Fruit fly (Drosophila melanogaster) whole organism, embryonic: Measurements from ENCODE around the gene B-H1.

Source experiments
- CG10462 ChIP-seq: fragments of 200-800 bp; sonication (Bioruptor generic); optimal IDR thresholded peaks from 2 replicates; lab custom pipeline; 2016; ENCODE audit warnings: missing biosample characterization, missing genetic modification characterization
- CG10959 ChIP-seq: fragments of 200-800 bp; sonication (Bioruptor generic); IDR thresholded peaks from 2 replicates; pipeline ENCODE4 v1.3.6; 2022; ENCODE audit warnings: missing biosample characterization, missing genetic modification characterization
- CG12659 ChIP-seq: fragments of 200-800 bp; sonication (Bioruptor generic); optimal IDR thresholded peaks from 3 replicates; lab custom pipeline; 2017; ENCODE audit warnings: mild to moderate bottlenecking, missing biosample characterization, missing genetic modification reagents, missing genetic modification characterization
- CG12744 ChIP-seq: fragments of 200-800 bp; sonication (Bioruptor generic); optimal IDR thresholded peaks from 2 replicates; lab custom pipeline; 2016; ENCODE audit warnings: missing biosample characterization, missing genetic modification characterization
- CG12769 ChIP-seq: fragments of 200-800 bp; sonication (Bioruptor generic); optimal IDR thresholded peaks from 2 replicates; lab custom pipeline; 2019; ENCODE audit warnings: missing biosample characterization, mild to moderate bottlenecking, missing genetic modification characterization, moderate library complexity
- CG14860 ChIP-seq: fragments of 200-800 bp; sonication (Bioruptor generic); IDR thresholded peaks from 3 replicates; pipeline ENCODE4 v1.3.6; 2022; ENCODE audit warnings: missing biosample characterization, missing genetic modification characterization; ENCODE audit not compliant: partially characterized antibody
- CG15011 ChIP-seq: fragments of 200-800 bp; sonication (Bioruptor generic); optimal IDR thresholded peaks from 3 replicates; lab custom pipeline; 2018; ENCODE audit warnings: missing biosample characterization, mild to moderate bottlenecking, missing genetic modification characterization
- CG15269 ChIP-seq: fragments of 200-800 bp; sonication (Bioruptor generic); optimal IDR thresholded peaks from 2 replicates; lab custom pipeline; 2018; ENCODE audit warnings: missing biosample characterization, mild to moderate bottlenecking, missing genetic modification characterization, moderate library complexity
- CG15479 ChIP-seq: fragments of 200-800 bp; sonication (Bioruptor generic); optimal IDR thresholded peaks from 3 replicates; lab custom pipeline; 2019; ENCODE audit warnings: missing biosample characterization, mild to moderate bottlenecking, missing genetic modification characterization, moderate library complexity
- CG1602 ChIP-seq: fragments of 200-800 bp; sonication (Bioruptor generic); optimal IDR thresholded peaks from 3 replicates; lab custom pipeline; 2016; ENCODE audit warnings: missing biosample characterization, missing genetic modification characterization
- CG17568 ChIP-seq: fragments of 200-800 bp; sonication (Bioruptor generic); optimal IDR thresholded peaks from 2 replicates; lab custom pipeline; 2018; ENCODE audit warnings: missing biosample characterization, mild to moderate bottlenecking, missing genetic modification characterization, moderate library complexity
- CG2889 ChIP-seq: fragments of 200-800 bp; sonication (Bioruptor generic); IDR thresholded peaks from 3 replicates; pipeline ENCODE4 v1.3.6; 2022; ENCODE audit warnings: missing biosample characterization, missing genetic modification characterization
- CG30403 ChIP-seq: fragments of 200-800 bp; sonication (Bioruptor generic); optimal IDR thresholded peaks from 3 replicates; lab custom pipeline; 2016; ENCODE audit warnings: missing biosample characterization, missing genetic modification characterization
- CG3163 ChIP-seq: fragments of 200-800 bp; sonication (Bioruptor generic); optimal IDR thresholded peaks from 3 replicates; lab custom pipeline; 2016; ENCODE audit warnings: missing biosample characterization, missing genetic modification characterization
- CG32532 ChIP-seq: fragments of 200-800 bp; sonication (Bioruptor generic); IDR thresholded peaks from 2 replicates; pipeline ENCODE4 v1.3.6; 2022; ENCODE audit warnings: missing biosample characterization, missing genetic modification characterization
- CG4424 ChIP-seq: fragments of 200-800 bp; sonication (Bioruptor generic); optimal IDR thresholded peaks from 3 replicates; lab custom pipeline; 2016; ENCODE audit warnings: missing biosample characterization, missing genetic modification characterization
- CG6654 ChIP-seq: fragments of 200-800 bp; sonication (Bioruptor generic); optimal IDR thresholded peaks from 2 replicates; lab custom pipeline; 2017; ENCODE audit warnings: missing biosample characterization, mild to moderate bottlenecking, missing genetic modification characterization
- CG9609 ChIP-seq: fragments of 200-800 bp; sonication (Bioruptor generic); optimal IDR thresholded peaks from 3 replicates; lab custom pipeline; 2016; ENCODE audit warnings: missing biosample characterization, missing genetic modification characterization
- CG9817 ChIP-seq: fragments of 200-800 bp; sonication (Bioruptor generic); optimal IDR thresholded peaks from 2 replicates; lab custom pipeline; 2018; ENCODE audit warnings: missing biosample characterization, mild to moderate bottlenecking, missing genetic modification characterization, moderate library complexity
- CG9876 ChIP-seq: fragments of 200-800 bp; sonication (Bioruptor generic); optimal IDR thresholded peaks from 2 replicates; lab custom pipeline; 2016; ENCODE audit warnings: missing biosample characterization, missing genetic modification characterization
- D19A ChIP-seq: fragments of 200-800 bp; optimal IDR thresholded peaks from 3 replicates; lab custom pipeline; 2019; ENCODE audit warnings: missing biosample characterization, mild to moderate bottlenecking, missing genetic modification characterization, moderate library complexity
- Dp ChIP-seq: fragments of 200-800 bp; sonication (Bioruptor generic); optimal IDR thresholded peaks from 2 replicates; lab custom pipeline; 2018; ENCODE audit warnings: missing biosample characterization, mild to moderate bottlenecking, missing genetic modification characterization, moderate library complexity
- H15 ChIP-seq: fragments of 200-800 bp; sonication (Bioruptor generic); IDR thresholded peaks from 3 replicates; pipeline ENCODE4 v1.3.6; 2022; ENCODE audit warnings: missing biosample characterization, missing genetic modification characterization
- Hand ChIP-seq: fragments of 200-800 bp; sonication (Bioruptor generic); optimal IDR thresholded peaks from 2 replicates; lab custom pipeline; 2017; ENCODE audit warnings: mild to moderate bottlenecking, missing biosample characterization, missing genetic modification reagents, missing genetic modification characterization
- Hmr ChIP-seq: fragments of 200-800 bp; sonication (Bioruptor generic); optimal IDR thresholded peaks from 3 replicates; lab custom pipeline; 2017; ENCODE audit warnings: mild to moderate bottlenecking, missing biosample characterization, missing genetic modification reagents, missing genetic modification characterization
- Mrtf ChIP-seq: fragments of 200-800 bp; sonication (Bioruptor generic); IDR thresholded peaks from 3 replicates; pipeline ENCODE4 v1.3.6; 2022; ENCODE audit warnings: missing biosample characterization, missing genetic modification characterization
- Myb ChIP-seq: fragments of 200-800 bp; sonication (Bioruptor generic); optimal IDR thresholded peaks from 2 replicates; lab custom pipeline; 2016; ENCODE audit warnings: missing biosample characterization, missing genetic modification characterization
- NK7.1 ChIP-seq: fragments of 200-800 bp; sonication (Bioruptor generic); optimal IDR thresholded peaks from 3 replicates; lab custom pipeline; 2016; ENCODE audit warnings: missing biosample characterization, missing genetic modification characterization
- Opbp ChIP-seq: fragments of 200-800 bp; sonication (Bioruptor generic); IDR thresholded peaks from 3 replicates; pipeline ENCODE4 v1.3.6; 2022; ENCODE audit warnings: missing biosample characterization, missing genetic modification characterization; ENCODE audit not compliant: partially characterized antibody
- Optix ChIP-seq: fragments of 200-800 bp; sonication (Bioruptor generic); IDR thresholded peaks from 3 replicates; pipeline ENCODE4 v1.3.6; 2022; ENCODE audit warnings: missing biosample characterization, missing genetic modification characterization
- Pdp1 ChIP-seq, 2 experiments: fragments of 200-800 bp; sonication (Bioruptor generic); optimal IDR thresholded peaks; 3 replicates each; lab custom pipeline; 2016; ENCODE audit warnings: missing biosample characterization in 2 of 2, missing genetic modification characterization in 2 of 2, mild to moderate bottlenecking in 1 of 2, moderate library complexity in 1 of 2
- Sin3A ChIP-seq: fragments of >200 bp; optimal IDR thresholded peaks from 2 replicates; lab custom pipeline; 2018
- Tbp ChIP-seq: fragments of >200 bp; optimal IDR thresholded peaks from 2 replicates; lab custom pipeline; 2018; ENCODE audit warnings: missing biosample characterization, missing genetic modification characterization
- Usf ChIP-seq: fragments of 200-800 bp; sonication (Bioruptor generic); optimal IDR thresholded peaks from 2 replicates; lab custom pipeline; 2017; ENCODE audit warnings: missing genotype, missing biosample characterization, missing genetic modification characterization
- bbx ChIP-seq: fragments of 200-800 bp; sonication (Bioruptor generic); IDR thresholded peaks from 2 replicates; pipeline ENCODE4 v1.3.6; 2022; ENCODE audit warnings: missing biosample characterization, missing genetic modification characterization; ENCODE audit not compliant: partially characterized antibody
- cad ChIP-seq: fragments of >200 bp; optimal IDR thresholded peaks from 2 replicates; lab custom pipeline; 2017; ENCODE audit warnings: missing biosample characterization, missing genetic modification characterization
- cg ChIP-seq: fragments of 200-800 bp; sonication (Bioruptor generic); optimal IDR thresholded peaks from 3 replicates; lab custom pipeline; 2019; ENCODE audit warnings: missing biosample characterization, mild to moderate bottlenecking, missing genetic modification characterization, moderate library complexity
- chm ChIP-seq: fragments of 200-800 bp; sonication (Bioruptor generic); IDR thresholded peaks from 2 replicates; pipeline ENCODE4 v1.3.6; 2022; ENCODE audit warnings: missing biosample characterization, missing genetic modification characterization
- croc ChIP-seq: fragments of 200-800 bp; sonication (Bioruptor generic); conservative IDR thresholded peaks from 3 replicates; pipeline ENCODE4 v1.3.6; 2022; ENCODE audit warnings: missing biosample characterization, missing genetic modification characterization
- crol ChIP-seq: fragments of 200-800 bp; sonication (Bioruptor generic); IDR thresholded peaks from 2 replicates; pipeline ENCODE4 v1.3.6; 2022; ENCODE audit warnings: missing biosample characterization, missing genetic modification characterization
- dm ChIP-seq: fragments of 200-800 bp; sonication (Bioruptor generic); optimal IDR thresholded peaks from 3 replicates; lab custom pipeline; 2016; ENCODE audit warnings: missing biosample characterization, missing genetic modification characterization
- dpn ChIP-seq, 2 experiments: fragments of 200-800 bp; sonication (Bioruptor generic); optimal IDR thresholded peaks; 3 replicates each; lab custom pipeline; 2016; ENCODE audit warnings: missing biosample characterization in 2 of 2, missing genetic modification characterization in 2 of 2
- gcm ChIP-seq: fragments of 200-800 bp; sonication (Bioruptor generic); optimal IDR thresholded peaks from 2 replicates; lab custom pipeline; 2019; ENCODE audit warnings: missing biosample characterization, mild to moderate bottlenecking, missing genetic modification characterization, moderate library complexity
- her ChIP-seq: fragments of 200-800 bp; sonication (Bioruptor generic); optimal IDR thresholded peaks from 2 replicates; lab custom pipeline; 2016; ENCODE audit warnings: missing biosample characterization, missing genetic modification characterization
- lab ChIP-seq: fragments of 200-800 bp; sonication (Bioruptor generic); optimal IDR thresholded peaks from 3 replicates; lab custom pipeline; 2017; ENCODE audit warnings: missing biosample characterization, missing genetic modification characterization, mild to moderate bottlenecking, moderate library complexity, missing genetic modification reagents
- maf-S ChIP-seq: fragments of 200-800 bp; sonication (Bioruptor generic); optimal IDR thresholded peaks from 2 replicates; lab custom pipeline; 2016; ENCODE audit warnings: missing biosample characterization, missing genetic modification characterization
- mam ChIP-seq: fragments of 200-800 bp; sonication (Bioruptor generic); optimal IDR thresholded peaks from 3 replicates; lab custom pipeline; 2016; ENCODE audit warnings: missing biosample characterization, missing genetic modification characterization
- pzg ChIP-seq: fragments of 200-800 bp; sonication (Bioruptor generic); optimal IDR thresholded peaks from 3 replicates; lab custom pipeline; 2018; ENCODE audit warnings: missing biosample characterization, mild to moderate bottlenecking, missing genetic modification characterization, moderate library complexity
- salm ChIP-seq: fragments of 200-800 bp; sonication (Bioruptor generic); optimal IDR thresholded peaks from 2 replicates; lab custom pipeline; 2018; ENCODE audit warnings: missing biosample characterization, mild to moderate bottlenecking, missing genetic modification characterization
- sens ChIP-seq: fragments of 200-800 bp; sonication (Bioruptor generic); peaks from one replicate; lab custom pipeline; 2016; ENCODE audit warnings: missing biosample characterization, missing genetic modification characterization
- slbo ChIP-seq: fragments of 200-800 bp; sonication (Bioruptor generic); IDR thresholded peaks from 2 replicates; pipeline ENCODE4 v1.3.6; 2022; ENCODE audit warnings: missing biosample characterization, missing genetic modification characterization
- sob ChIP-seq: fragments of 200-800 bp; sonication (Bioruptor generic); IDR thresholded peaks from 2 replicates; pipeline ENCODE4 v1.3.6; 2022; ENCODE audit warnings: missing biosample characterization, missing genetic modification characterization
- ttk ChIP-seq: fragments of 200-800 bp; sonication (Bioruptor generic); IDR thresholded peaks from 2 replicates; pipeline ENCODE4 v2.1.2; 2022; ENCODE audit warnings: missing biosample characterization, missing genetic modification characterization

Gene B-H1

DNA sequence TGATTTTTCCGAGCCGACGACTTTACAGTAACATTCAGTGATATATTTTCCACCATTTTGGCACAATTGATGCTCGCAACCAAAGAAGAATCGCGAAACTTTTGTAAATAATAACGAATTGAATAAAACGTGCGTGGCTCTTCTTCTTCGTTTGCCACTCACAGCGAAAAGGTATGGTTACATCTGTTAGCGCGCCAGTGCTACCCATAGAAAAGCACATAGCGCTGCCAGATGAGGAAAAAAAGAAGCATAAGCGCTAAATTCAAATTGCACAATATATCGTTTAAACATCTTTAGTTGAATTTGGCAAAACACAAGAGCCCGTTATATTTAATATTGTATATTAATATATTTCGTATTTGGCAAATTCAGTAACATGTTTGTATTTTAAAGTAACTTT is 24.7 kb downstream of the B-H1 start, which contains the start of gene CG8611 (continued):
- peak in 1 of 2 experiments; percentile 90 for TF ChIP-seq Pdp1 (GFP tag; optimal IDR thresholded peaks at IDR 0.05; lab: Kevin White, UChicago)
- no peak for TF ChIP-seq lab (GFP tag; lab: Kevin White, UChicago)
- no peak for TF ChIP-seq sob (GFP tag; lab: Robert Waterston, UW)
- TF ChIP-seq maf-S: no peak
- no peak for TF ChIP-seq croc (GFP tag; lab: Robert Waterston, UW)
- no peak for TF ChIP-seq CG15011 (GFP tag; lab: Kevin White, UChicago)
- TF ChIP-seq Tbp (GFP tag; lab: Kevin White, UChicago): no peak
- TF ChIP-seq Myb (GFP tag; lab: Kevin White, UChicago): peak; percentile 89
- TF ChIP-seq crol (GFP tag; lab: Robert Waterston, UW): no peak
- TF ChIP-seq CG15479 (GFP tag; lab: Kevin White, UChicago): peak; percentile 64
- TF ChIP-seq Optix (GFP tag; lab: Robert Waterston, UW): no peak
- no peak for TF ChIP-seq cad (GFP tag; lab: Kevin White, UChicago)
- no peak for TF ChIP-seq CG10959 (GFP tag; lab: Robert Waterston, UW)
- TF ChIP-seq gcm (GFP tag; lab: Kevin White, UChicago): no peak
- no peak for TF ChIP-seq CG17568 (GFP tag; lab: Kevin White, UChicago)
- TF ChIP-seq CG9817 (tag; lab: Kevin White, UChicago): no peak
- TF ChIP-seq chm (GFP tag; lab: Robert Waterston, UW): no peak
- TF ChIP-seq Hand: no peak
- TF ChIP-seq CG14860 (GFP tag; lab: Robert Waterston, UW): no peak
- TF ChIP-seq D19A: no peak
- peak; percentile 10 for TF ChIP-seq CG12659
- TF ChIP-seq mam (GFP tag; lab: Kevin White, UChicago): no peak
- TF ChIP-seq Dp (GFP tag; lab: Kevin White, UChicago): peak; percentile 94
- no peak for TF ChIP-seq CG6654 (GFP tag; lab: Kevin White, UChicago)
- no peak for TF ChIP-seq salm
- no peak for TF ChIP-seq bbx
- TF ChIP-seq H15: no peak
- peak; percentile 90 for TF ChIP-seq dm (GFP tag; lab: Kevin White, UChicago)
- TF ChIP-seq Hmr: no peak
- no peak for TF ChIP-seq CG1602 (GFP tag; lab: Kevin White, UChicago)
- no peak for TF ChIP-seq CG10462 (GFP tag; lab: Kevin White, UChicago)
- no peak for TF ChIP-seq cg (GFP tag; lab: Kevin White, UChicago)
- TF ChIP-seq dpn (GFP tag; optimal IDR thresholded peaks at IDR 0.05; lab: Kevin White, UChicago): no peak
- peak; percentile 17 for TF ChIP-seq Sin3A (lab: Kevin White, UChicago)
- TF ChIP-seq Usf: no peak
- TF ChIP-seq CG30403: no peak
- TF ChIP-seq CG12744 (GFP tag; lab: Kevin White, UChicago): no peak
- TF ChIP-seq Opbp (GFP tag; lab: Robert Waterston, UW): 0 out of 3 replicates have a peak, but pooled peaks have one; percentile 28
- TF ChIP-seq CG2889 (GFP tag; lab: Robert Waterston, UW): no peak
- no peak for TF ChIP-seq slbo (GFP tag; lab: Robert Waterston, UW)
- peak; percentile 77 for TF ChIP-seq pzg
- no peak for TF ChIP-seq CG4424 (GFP tag; lab: Kevin White, UChicago)
- TF ChIP-seq ttk (GFP tag; lab: Robert Waterston, UW): no peak
- no peak for TF ChIP-seq CG9609 (GFP tag; lab: Kevin White, UChicago)
- TF ChIP-seq sens (GFP tag; lab: Kevin White, UChicago): peak; percentile 25
- TF ChIP-seq CG15269: no peak
- no peak for TF ChIP-seq her
- no peak for TF ChIP-seq CG32532 (GFP tag; lab: Robert Waterston, UW)
- TF ChIP-seq NK7.1: no peak
- TF ChIP-seq CG12769 (tag; lab: Kevin White, UChicago): no peak
- TF ChIP-seq Mrtf (GFP tag; lab: Robert Waterston, UW): no peak
- TF ChIP-seq CG3163: no peak
- TF ChIP-seq CG9876 (GFP tag; lab: Kevin White, UChicago): no peak
